Worm (Caenorhabditis elegans) whole organism, L3 larva: ENCODE measurements around the gene nspb-12.

Experiments
- ZK546.5 ChIP-seq: sonication (generic microtip); optimal IDR thresholded peaks from 2 replicates; lab custom pipeline; 2017; ENCODE audit warnings: missing biosample characterization, missing genetic modification characterization
- elt-3 ChIP-seq, 3 experiments: fragments of 150-350 bp in 1 of 3; sonication (generic microtip) in 2 of 3; optimal IDR thresholded peaks; 2 replicates in 2 of 3; 4 replicates in 1 of 3; lab custom pipeline; 2014 to 2017; ENCODE audit warnings: missing biosample characterization in 3 of 3, missing genetic modification characterization in 3 of 3
- mdl-1 ChIP-seq: fragments of 150-350 bp; optimal IDR thresholded peaks from 2 replicates; lab custom pipeline; 2014; ENCODE audit warnings: missing biosample characterization, missing genetic modification characterization
- unc-39 ChIP-seq: sonication (generic microtip); optimal IDR thresholded peaks from 4 replicates; lab custom pipeline; 2017; ENCODE audit warnings: missing biosample characterization, missing genetic modification characterization
- ztf-11 ChIP-seq: fragments of 150-350 bp; optimal IDR thresholded peaks from 2 replicates; lab custom pipeline; 2014; ENCODE audit warnings: missing biosample characterization, missing genetic modification characterization

- TF ChIP-seq mdl-1 (tag; lab: Kevin White, UChicago) (no peak), elt-3 (tag; optimal IDR thresholded peaks at IDR 0.05; lab: Kevin White, UChicago) (no peak), unc-39 (tag; lab: Kevin White, UChicago) (no peak), ztf-11 (tag; lab: Kevin White, UChicago) (no peak), ZK546.5 (tag; lab: Kevin White, UChicago) (no peak)
Observed at ce11 chrIII:5594350-5594749, 25.8 kb upstream of the nspb-12 start.
